Worm (Caenorhabditis elegans): ENCODE results near the gene sri-50.

The sri-50 gene

DNA sequence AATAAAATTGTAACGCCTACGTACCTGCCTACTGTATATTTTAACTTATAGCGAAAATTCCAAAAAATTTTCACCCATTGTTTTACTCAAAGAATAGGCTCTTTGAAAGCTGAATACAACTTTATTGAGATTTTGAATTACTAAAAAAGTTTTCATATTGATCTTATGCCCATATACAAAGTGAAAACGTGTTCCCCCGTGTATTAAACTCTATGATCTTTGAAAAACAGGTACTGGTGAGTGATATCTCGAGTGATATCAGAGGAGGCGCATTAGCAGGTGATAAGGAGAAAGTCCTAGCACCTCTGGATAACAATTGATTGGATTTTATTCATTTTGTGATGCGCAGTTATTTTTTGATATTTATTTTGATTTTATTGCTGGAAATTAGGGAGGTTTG is 36.7 kb downstream of the sri-50 start, which contains the start of gene C17F4.3:
TSS of gene C17F4.3 (plus strand) at position 301 of the 400 bp plus-strand sequence.
- TF ChIP-seq tbx-8 (GFP tag; optimal IDR thresholded peaks at IDR 0.05) (no peak), flh-1 (GFP tag; optimal IDR thresholded peaks at IDR 0.05) (no peak), unc-62 (GFP tag; optimal IDR thresholded peaks at IDR 0.05) (no peak), pha-4 (tag; optimal IDR thresholded peaks at IDR 0.05) (no peak), hlh-1 (tag; optimal IDR thresholded peaks at IDR 0.05) (no peak)

DNA sequence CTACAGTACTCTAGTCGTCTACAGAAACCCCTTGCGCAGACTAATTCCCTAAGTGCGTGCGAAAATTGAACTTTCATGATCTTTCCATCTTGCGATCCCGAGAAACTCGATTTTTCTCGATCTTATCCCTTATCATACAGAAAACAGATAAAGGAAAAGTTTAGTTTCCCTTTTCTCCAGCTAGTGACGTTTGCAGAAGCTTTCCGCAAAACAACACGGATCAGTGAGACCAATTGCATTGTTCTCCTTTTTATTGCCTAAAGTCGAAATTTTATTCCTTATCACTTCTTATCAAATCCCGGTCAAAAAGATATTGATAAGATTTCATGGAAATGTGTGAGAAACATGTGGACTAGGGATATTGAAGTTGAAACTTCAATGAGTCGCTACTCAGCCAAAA is 38.3 kb downstream of the sri-50 start:
- TF ChIP-seq elt-3 (tag; optimal IDR thresholded peaks at IDR 0.05) (peak; percentile 88), blmp-1 (tag; optimal IDR thresholded peaks at IDR 0.05) (peak; percentile 10), nhr-2 (tag; optimal IDR thresholded peaks at IDR 0.05) (no peak), nhr-237 (tag; optimal IDR thresholded peaks at IDR 0.05) (no peak), ztf-11 (tag; optimal IDR thresholded peaks at IDR 0.05) (no peak)

DNA sequence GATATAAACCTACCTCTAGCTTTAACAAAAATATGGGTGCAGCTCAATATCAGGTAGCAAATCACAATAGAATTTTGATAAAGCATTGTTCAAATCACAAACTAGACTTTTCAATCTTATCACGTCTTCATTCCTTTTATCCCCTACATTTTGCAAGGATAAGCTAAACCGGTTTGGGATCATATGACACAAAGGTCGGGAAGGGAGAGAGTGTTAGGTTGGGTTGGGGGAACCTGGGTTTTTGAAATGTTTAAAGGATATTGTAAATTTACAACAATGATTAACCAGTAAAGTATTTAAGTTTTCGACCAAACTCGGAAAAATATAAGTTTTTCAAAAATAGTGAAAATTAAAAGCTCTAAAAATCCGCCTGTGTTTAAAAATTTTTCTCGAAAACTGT is 40.6 kb downstream of the sri-50 start, which contains the start of gene C17F4.12:
TSS of gene C17F4.12 (minus strand) at position 101 of the 400 bp plus-strand sequence.
- TF ChIP-seq ces-1 (GFP tag; optimal IDR thresholded peaks at IDR 0.05) (no peak), nhr-28 (tag; optimal IDR thresholded peaks at IDR 0.05) (no peak), elt-3 (tag; optimal IDR thresholded peaks at IDR 0.05) (no peak), nhr-76 (tag; optimal IDR thresholded peaks at IDR 0.05) (no peak), sem-2 (GFP tag; optimal IDR thresholded peaks at IDR 0.05) (no peak), blmp-1 (tag; optimal IDR thresholded peaks at IDR 0.05) (no peak), unc-62 (GFP tag; optimal IDR thresholded peaks at IDR 0.05) (no peak), ham-2 (GFP tag; optimal IDR thresholded peaks at IDR 0.05) (no peak), ceh-39 (tag; optimal IDR thresholded peaks at IDR 0.05) (no peak), cnd-1 (tag; optimal IDR thresholded peaks at IDR 0.05) (no peak), nhr-12 (tag; optimal IDR thresholded peaks at IDR 0.05) (no peak), lin-32 (GFP tag; optimal IDR thresholded peaks at IDR 0.05) (no peak), flh-1 (GFP tag; optimal IDR thresholded peaks at IDR 0.05) (no peak), lsy-2 (tag; optimal IDR thresholded peaks at IDR 0.05) (no peak)

ce11 chrII:3244758-3245157 is 41.2 kb downstream of the sri-50 start:
- no peak for TF ChIP-seq snpc-4 (tag; optimal IDR thresholded peaks at IDR 0.05)

DNA sequence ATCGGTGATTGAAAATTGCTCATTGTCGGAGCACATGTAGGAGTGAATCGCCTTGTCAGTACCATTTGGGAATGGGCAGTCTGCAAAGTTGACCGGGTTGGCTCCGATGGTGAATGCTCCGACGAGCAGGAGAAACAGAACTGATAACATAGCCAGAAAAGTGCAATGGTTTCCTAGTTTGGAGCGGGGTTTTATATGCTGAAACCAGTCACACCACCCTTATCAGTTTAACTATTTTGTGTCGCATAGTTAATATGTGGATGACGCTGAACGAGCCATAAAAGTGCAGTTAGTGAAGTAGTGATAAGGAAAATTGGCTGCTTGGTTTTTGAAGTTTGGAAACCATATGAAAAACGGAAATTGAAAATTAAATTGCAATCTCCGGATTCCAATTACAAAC is 42.3 kb downstream of the sri-50 start, which contains the start of gene C17F4.7:
TSS of gene C17F4.7 (minus strand) at position 180 of the 400 bp plus-strand sequence.
- TF ChIP-seq mep-1 (tag; optimal IDR thresholded peaks at IDR 0.05) (no peak), cnd-1 (tag; optimal IDR thresholded peaks at IDR 0.05) (no peak), ceh-39 (tag; optimal IDR thresholded peaks at IDR 0.05) (no peak), lin-13 (tag; optimal IDR thresholded peaks at IDR 0.05) (no peak), elt-3 (tag; optimal IDR thresholded peaks at IDR 0.05) (no peak), nhr-237 (tag; optimal IDR thresholded peaks at IDR 0.05) (no peak)

ce11 chrII:3247556-3247955 is 44.0 kb downstream of the sri-50 start:
- no peak for TF ChIP-seq cnd-1 (tag; optimal IDR thresholded peaks at IDR 0.05)
- no peak for TF ChIP-seq flh-1 (GFP tag; optimal IDR thresholded peaks at IDR 0.05)
- TF ChIP-seq ceh-83 (GFP tag; optimal IDR thresholded peaks at IDR 0.05) = no peak
- no peak for TF ChIP-seq unc-62 (GFP tag; optimal IDR thresholded peaks at IDR 0.05)
- no peak for TF ChIP-seq nhr-76 (tag; optimal IDR thresholded peaks at IDR 0.05)
- no peak for TF ChIP-seq nhr-12 (tag; optimal IDR thresholded peaks at IDR 0.05)
- no peak for TF ChIP-seq elt-1 (tag; optimal IDR thresholded peaks at IDR 0.05; ENCODE audit: borderline replicate concordance, insufficient read depth)
- TF ChIP-seq ham-2 (GFP tag; optimal IDR thresholded peaks at IDR 0.05) = no peak
- TF ChIP-seq unc-39 (tag; optimal IDR thresholded peaks at IDR 0.05) = no peak
- TF ChIP-seq nhr-28 (tag; optimal IDR thresholded peaks at IDR 0.05) = no peak
- TF ChIP-seq sptf-1 (tag; optimal IDR thresholded peaks at IDR 0.05) = no peak
- TF ChIP-seq pha-4 (tag; optimal IDR thresholded peaks at IDR 0.05) = no peak
- no peak for TF ChIP-seq hlh-1 (tag; optimal IDR thresholded peaks at IDR 0.05)
- TF ChIP-seq ces-1 (GFP tag; optimal IDR thresholded peaks at IDR 0.05) = no peak
- TF ChIP-seq bed-3 (GFP tag; optimal IDR thresholded peaks at IDR 0.05) = no peak

Measured in whole organism, mixed stage, embryonic.